Worm (Caenorhabditis elegans) whole organism, midembryonic: ENCODE results near the gene T05H4.15.

ENCODE experiments used
- T22C8.4 ChIP-seq: fragments of 200-800 bp; sonication (Bioruptor generic); IDR thresholded peaks from 2 replicates; pipeline ENCODE4 v1.3.6; 2022; ENCODE audit warnings: missing genetic modification characterization, missing compliant biosample characterization
- cog-1 ChIP-seq: sonication (generic microtip); optimal IDR thresholded peaks from 2 replicates; lab custom pipeline; 2016; ENCODE audit warnings: missing genetic modification characterization, missing compliant biosample characterization
- flt-1 ChIP-seq: fragments of 200-800 bp; sonication (Bioruptor generic); IDR thresholded peaks from 2 replicates; pipeline ENCODE4 v1.3.6; 2022; ENCODE audit warnings: missing genetic modification characterization, missing compliant biosample characterization
- klf-2 ChIP-seq: fragments of 200-800 bp; sonication (Bioruptor generic); conservative IDR thresholded peaks from 2 replicates; pipeline ENCODE4 v1.3.6; 2022; ENCODE audit warnings: missing genetic modification reagents, missing genetic modification characterization, missing compliant biosample characterization
- med-1 ChIP-seq: sonication (generic microtip); optimal IDR thresholded peaks from 2 replicates; lab custom pipeline; 2017; ENCODE audit warnings: missing genetic modification characterization, mild to moderate bottlenecking, missing compliant biosample characterization, antibody characterized with exemption, missing genetic modification reagents; ENCODE audit not compliant: insufficient read depth
- ref-1 ChIP-seq: fragments of 200-800 bp; sonication (Bioruptor generic); conservative IDR thresholded peaks from 2 replicates; pipeline ENCODE4 v1.3.6; 2022; ENCODE audit warnings: missing genetic modification reagents, missing genetic modification characterization, missing compliant biosample characterization
- tab-1 ChIP-seq: fragments of 200-800 bp; sonication (Bioruptor generic); IDR thresholded peaks from 2 replicates; pipeline ENCODE4 v1.3.6; 2022; ENCODE audit warnings: missing genetic modification characterization, missing compliant biosample characterization
- ztf-23 ChIP-seq: fragments of 200-800 bp; sonication (Bioruptor generic); IDR thresholded peaks from 2 replicates; pipeline ENCODE4 v1.3.6; 2022; ENCODE audit warnings: missing genetic modification reagents, missing genetic modification characterization, missing compliant biosample characterization
- ztf-29 ChIP-seq: fragments of 200-800 bp; sonication (Bioruptor generic); IDR thresholded peaks from 2 replicates; pipeline ENCODE4 v1.3.6; 2022; ENCODE audit warnings: missing genetic modification reagents, missing genetic modification characterization, missing compliant biosample characterization

Gene T05H4.15

ce11 chrV:6441613-6442012 is at the start of gene T05H4.15:
T05H4.15 (minus strand) TSS chrV:6441713.
- no peak for TF ChIP-seq tab-1 (GFP tag; lab: Robert Waterston, UW)
- TF ChIP-seq flt-1 (GFP tag; lab: Robert Waterston, UW): no peak

- no peak for TF ChIP-seq med-1 (GFP tag; lab: Kevin White, UChicago)
- 0 out of 2 replicates have a peak, but pooled peaks have one; percentile 12 for TF ChIP-seq T22C8.4 (GFP tag; lab: Robert Waterston, UW)
Measured at ce11 chrV:6488849-6489248, 47.3 kb upstream of the T05H4.15 start, which contains the start of gene lec-10. lec-10 (minus strand) TSS chrV:6489120.

- TF ChIP-seq cog-1 (tag; lab: Kevin White, UChicago): no peak
- no peak for TF ChIP-seq ztf-23 (GFP tag; lab: Robert Waterston, UW)
- no peak for TF ChIP-seq klf-2
- no peak for TF ChIP-seq med-1 (GFP tag; lab: Kevin White, UChicago)
- no peak for TF ChIP-seq tab-1 (GFP tag; lab: Robert Waterston, UW)
- TF ChIP-seq ref-1 (GFP tag; lab: Robert Waterston, UW): no peak
- no peak for TF ChIP-seq flt-1 (GFP tag; lab: Robert Waterston, UW)
- TF ChIP-seq T22C8.4 (GFP tag; lab: Robert Waterston, UW): no peak
- TF ChIP-seq ztf-29 (GFP tag; lab: Robert Waterston, UW): no peak
Measured at ce11 chrV:6487878-6488277, 46.4 kb upstream of the T05H4.15 start.

- TF ChIP-seq ztf-23 (GFP tag; lab: Robert Waterston, UW): no peak
- no peak for TF ChIP-seq tab-1 (GFP tag; lab: Robert Waterston, UW)
- TF ChIP-seq ref-1 (GFP tag; lab: Robert Waterston, UW): no peak
- TF ChIP-seq ztf-29 (GFP tag; lab: Robert Waterston, UW): no peak
- TF ChIP-seq cog-1 (tag; lab: Kevin White, UChicago): peak; percentile 12
- TF ChIP-seq flt-1 (GFP tag; lab: Robert Waterston, UW): no peak
- no peak for TF ChIP-seq T22C8.4 (GFP tag; lab: Robert Waterston, UW)
Measured at ce11 chrV:6485109-6485508, 43.6 kb upstream of the T05H4.15 start.

- TF ChIP-seq ztf-29 (GFP tag; lab: Robert Waterston, UW): no peak
- TF ChIP-seq med-1 (GFP tag; lab: Kevin White, UChicago): no peak
Measured at ce11 chrV:6476026-6476425, 34.5 kb upstream of the T05H4.15 start.

- TF ChIP-seq med-1 (GFP tag; lab: Kevin White, UChicago): no peak
- TF ChIP-seq T22C8.4 (GFP tag; lab: Robert Waterston, UW): no peak
- no peak for TF ChIP-seq ref-1 (GFP tag; lab: Robert Waterston, UW)
- no peak for TF ChIP-seq cog-1 (tag; lab: Kevin White, UChicago)
- TF ChIP-seq tab-1 (GFP tag; lab: Robert Waterston, UW): no peak
- TF ChIP-seq ztf-23 (GFP tag; lab: Robert Waterston, UW): no peak
- no peak for TF ChIP-seq flt-1 (GFP tag; lab: Robert Waterston, UW)
Measured at ce11 chrV:6471208-6471607, 29.7 kb upstream of the T05H4.15 start.

ce11 chrV:6467676-6468075 is 26.2 kb upstream of the T05H4.15 start:
- no peak for TF ChIP-seq flt-1 (GFP tag; lab: Robert Waterston, UW)
- TF ChIP-seq cog-1 (tag; lab: Kevin White, UChicago): no peak
- no peak for TF ChIP-seq ztf-29 (GFP tag; lab: Robert Waterston, UW)
- TF ChIP-seq ztf-23 (GFP tag; lab: Robert Waterston, UW): no peak
- no peak for TF ChIP-seq med-1 (GFP tag; lab: Kevin White, UChicago)
- no peak for TF ChIP-seq klf-2
- no peak for TF ChIP-seq T22C8.4 (GFP tag; lab: Robert Waterston, UW)
- no peak for TF ChIP-seq tab-1 (GFP tag; lab: Robert Waterston, UW)
- no peak for TF ChIP-seq ref-1 (GFP tag; lab: Robert Waterston, UW)

ce11 chrV:6464765-6465164 is 23.3 kb upstream of the T05H4.15 start, which contains the start of gene unc-83:
unc-83 (plus strand) TSS chrV:6465065.
- no peak for TF ChIP-seq ztf-29 (GFP tag; lab: Robert Waterston, UW)
- TF ChIP-seq ref-1 (GFP tag; lab: Robert Waterston, UW): no peak
- no peak for TF ChIP-seq klf-2
- TF ChIP-seq flt-1 (GFP tag; lab: Robert Waterston, UW): no peak
- no peak for TF ChIP-seq cog-1 (tag; lab: Kevin White, UChicago)
- no peak for TF ChIP-seq ztf-23 (GFP tag; lab: Robert Waterston, UW)
- TF ChIP-seq med-1 (GFP tag; lab: Kevin White, UChicago): no peak

- TF ChIP-seq klf-2 (no peak), ztf-23 (GFP tag; lab: Robert Waterston, UW) (no peak), cog-1 (tag; lab: Kevin White, UChicago) (no peak), ztf-29 (GFP tag; lab: Robert Waterston, UW) (no peak), tab-1 (GFP tag; lab: Robert Waterston, UW) (no peak), ref-1 (GFP tag; lab: Robert Waterston, UW) (no peak), T22C8.4 (GFP tag; lab: Robert Waterston, UW) (no peak), med-1 (GFP tag; lab: Kevin White, UChicago) (no peak), flt-1 (GFP tag; lab: Robert Waterston, UW) (no peak)
Measured at ce11 chrV:6464238-6464637, 22.7 kb upstream of the T05H4.15 start.

- TF ChIP-seq ztf-29 (GFP tag; lab: Robert Waterston, UW) (no peak), flt-1 (GFP tag; lab: Robert Waterston, UW) (no peak), cog-1 (tag; lab: Kevin White, UChicago) (no peak), T22C8.4 (GFP tag; lab: Robert Waterston, UW) (no peak), klf-2 (no peak), tab-1 (GFP tag; lab: Robert Waterston, UW) (no peak), med-1 (GFP tag; lab: Kevin White, UChicago) (no peak)
Measured at ce11 chrV:6462606-6463005, 21.1 kb upstream of the T05H4.15 start.
